Worm (Caenorhabditis elegans) whole organism, L4 larva: ENCODE data around the gene melo-1.

Experiments
- D1046.2 ChIP-seq: fragments of 200-800 bp; sonication (Bioruptor generic); IDR thresholded peaks from 2 replicates; pipeline ENCODE4 v1.3.6; 2022; ENCODE audit warnings: missing genetic modification characterization, missing compliant biosample characterization
- F26F4.8 ChIP-seq: fragments of 200-800 bp; sonication (Bioruptor generic); conservative IDR thresholded peaks from 2 replicates; pipeline ENCODE4 v1.3.6; 2022; ENCODE audit warnings: missing genetic modification characterization, missing compliant biosample characterization
- Y105C5A.15 ChIP-seq: fragments of 200-800 bp; sonication (Bioruptor generic); IDR thresholded peaks from 2 replicates; pipeline ENCODE4 v1.3.6; 2022; ENCODE audit warnings: missing genetic modification characterization, missing compliant biosample characterization
- Y5F2A.4 ChIP-seq: fragments of 200-800 bp; sonication (Bioruptor generic); optimal IDR thresholded peaks from 2 replicates; lab custom pipeline; 2018; ENCODE audit warnings: mild to moderate bottlenecking, missing genetic modification characterization, missing compliant biosample characterization
- aha-1 ChIP-seq: fragments of 150-350 bp; peaks from one replicate; lab custom pipeline; 2014; ENCODE audit warnings: missing biosample characterization, missing genetic modification characterization
- arid-1 ChIP-seq: fragments of 200-800 bp; sonication (Bioruptor generic); conservative IDR thresholded peaks from 2 replicates; pipeline ENCODE4 v1.3.6; 2022; ENCODE audit warnings: missing genetic modification reagents, missing genetic modification characterization, missing compliant biosample characterization
- attf-4 ChIP-seq: sonication (generic microtip); optimal IDR thresholded peaks from 3 replicates; lab custom pipeline; 2017; ENCODE audit warnings: missing biosample characterization, missing genetic modification characterization
- ceh-62 ChIP-seq: sonication (generic microtip); optimal IDR thresholded peaks from 2 replicates; lab custom pipeline; 2017; ENCODE audit warnings: missing biosample characterization, missing genetic modification characterization
- ces-1 ChIP-seq: fragments of 150-350 bp; sonication (generic microtip); optimal IDR thresholded peaks from 4 replicates; lab custom pipeline; 2014; ENCODE audit warnings: missing biosample characterization, missing genetic modification reagents, missing genetic modification characterization
- cey-2 ChIP-seq: sonication (generic microtip); optimal IDR thresholded peaks from 3 replicates; lab custom pipeline; 2017; ENCODE audit warnings: missing genetic modification characterization, mild to moderate bottlenecking, missing compliant biosample characterization, antibody characterized with exemption, borderline replicate concordance; ENCODE audit not compliant: insufficient read depth
- ctbp-1 ChIP-seq: fragments of 200-800 bp; sonication (Bioruptor generic); IDR thresholded peaks from 2 replicates; pipeline ENCODE4 v1.3.6; 2022; ENCODE audit warnings: missing genetic modification reagents, missing genetic modification characterization, missing compliant biosample characterization
- daf-12 ChIP-seq: fragments of 150-350 bp; optimal IDR thresholded peaks from 2 replicates; lab custom pipeline; 2014; ENCODE audit warnings: missing biosample characterization, missing genetic modification reagents, missing genetic modification characterization
- dmd-6 ChIP-seq: fragments of 200-800 bp; sonication (Bioruptor generic); IDR thresholded peaks from 2 replicates; pipeline ENCODE4 v1.3.6; 2022; ENCODE audit warnings: missing genetic modification reagents, missing genetic modification characterization, missing compliant biosample characterization
- dmd-8 ChIP-seq: fragments of 200-800 bp; sonication (Bioruptor generic); IDR thresholded peaks from 2 replicates; pipeline ENCODE4 v1.3.6; 2022; ENCODE audit warnings: missing genetic modification characterization, missing compliant biosample characterization
- dmd-9 ChIP-seq: fragments of 200-800 bp; sonication (Bioruptor generic); IDR thresholded peaks from 2 replicates; pipeline ENCODE4 v1.3.6; 2022; ENCODE audit warnings: missing genetic modification reagents, missing genetic modification characterization, missing compliant biosample characterization
- duxl-1 ChIP-seq: sonication (generic microtip); optimal IDR thresholded peaks from 2 replicates; lab custom pipeline; 2016; ENCODE audit warnings: mild to moderate bottlenecking, missing genetic modification characterization, moderate library complexity, missing compliant biosample characterization; ENCODE audit not compliant: poor library complexity
- fos-1 ChIP-seq: fragments of 150-350 bp; optimal IDR thresholded peaks from 2 replicates; lab custom pipeline; 2014; ENCODE audit warnings: missing biosample characterization, missing genetic modification characterization
- hif-1 ChIP-seq, 2 experiments: sonication (generic microtip); optimal IDR thresholded peaks; 2 replicates each; lab custom pipeline; 2016 to 2017; ENCODE audit warnings: missing compliant biosample characterization in 2 of 2, missing genetic modification characterization in 2 of 2, missing genetic modification reagents in 2 of 2, missing genotype in 2 of 2, mild to moderate bottlenecking in 1 of 2
- jun-1 ChIP-seq: fragments of 150-350 bp; optimal IDR thresholded peaks from 2 replicates; lab custom pipeline; 2014; ENCODE audit warnings: missing biosample characterization, missing genetic modification reagents, missing genetic modification characterization
- lin-13 ChIP-seq: fragments of 150-350 bp; optimal IDR thresholded peaks from 2 replicates; lab custom pipeline; 2014; ENCODE audit warnings: missing biosample characterization, missing genetic modification reagents, missing genetic modification characterization
- mdl-1 ChIP-seq, 2 experiments: fragments of 150-350 bp in 1 of 2; sonication (generic microtip) in 1 of 2; optimal IDR thresholded peaks; 2 replicates each; lab custom pipeline; 2014 to 2017; ENCODE audit warnings: missing biosample characterization in 2 of 2, missing genetic modification characterization in 2 of 2
- mep-1 ChIP-seq: fragments of 150-350 bp; sonication (generic microtip); optimal IDR thresholded peaks from 3 replicates; lab custom pipeline; 2014; ENCODE audit warnings: missing biosample characterization, missing genetic modification characterization
- mxl-3 ChIP-seq: fragments of 200-800 bp; sonication (Bioruptor generic); optimal IDR thresholded peaks from 2 replicates; lab custom pipeline; 2018; ENCODE audit warnings: mild to moderate bottlenecking, missing genetic modification characterization, missing compliant biosample characterization
- nhr-10 ChIP-seq: fragments of 150-350 bp; optimal IDR thresholded peaks from 2 replicates; lab custom pipeline; 2014; ENCODE audit warnings: missing biosample characterization, missing genetic modification characterization
- nhr-102 ChIP-seq: sonication (generic microtip); optimal IDR thresholded peaks from 2 replicates; lab custom pipeline; 2016; ENCODE audit warnings: mild to moderate bottlenecking, missing genetic modification characterization, moderate library complexity, missing compliant biosample characterization
- nhr-11 ChIP-seq: fragments of 150-350 bp; optimal IDR thresholded peaks from 2 replicates; lab custom pipeline; 2014; ENCODE audit warnings: missing biosample characterization, missing genetic modification characterization
- nhr-25 ChIP-seq: sonication (generic microtip); optimal IDR thresholded peaks from 2 replicates; lab custom pipeline; 2017; ENCODE audit warnings: missing genetic modification characterization, mild to moderate bottlenecking, missing compliant biosample characterization, antibody characterized with exemption, moderate library complexity, borderline replicate concordance; ENCODE audit not compliant: insufficient read depth
- nhr-6 ChIP-seq: fragments of 150-350 bp; optimal IDR thresholded peaks from 2 replicates; lab custom pipeline; 2014; ENCODE audit warnings: missing biosample characterization, missing genetic modification characterization
- php-3 ChIP-seq: fragments of 200-800 bp; sonication (Bioruptor generic); IDR thresholded peaks from 2 replicates; pipeline ENCODE4 v1.3.6; 2022; ENCODE audit warnings: missing genetic modification reagents, missing genetic modification characterization, missing compliant biosample characterization
- rbr-2 ChIP-seq: sonication (generic microtip); optimal IDR thresholded peaks from 2 replicates; lab custom pipeline; 2016; ENCODE audit warnings: missing genotype, missing genetic modification characterization, missing compliant biosample characterization
- saeg-2 ChIP-seq: fragments of 200-800 bp; sonication (Bioruptor generic); IDR thresholded peaks from 2 replicates; pipeline ENCODE4 v1.3.6; 2022; ENCODE audit warnings: missing genetic modification reagents, missing genetic modification characterization, missing compliant biosample characterization
- skn-1 ChIP-seq: fragments of 150-350 bp; optimal IDR thresholded peaks from 2 replicates; lab custom pipeline; 2014; ENCODE audit warnings: missing biosample characterization, missing genetic modification characterization
- spr-3 ChIP-seq: fragments of 200-800 bp; sonication (Bioruptor generic); optimal IDR thresholded peaks from 2 replicates; lab custom pipeline; 2018; ENCODE audit warnings: mild to moderate bottlenecking, missing genetic modification characterization, missing compliant biosample characterization
- tra-1 ChIP-seq: fragments of 200-800 bp; sonication (Bioruptor generic); IDR thresholded peaks from 2 replicates; pipeline ENCODE4 v1.3.6; 2022; ENCODE audit warnings: missing genetic modification reagents, missing genetic modification characterization, missing compliant biosample characterization
- unc-130 ChIP-seq: sonication (generic microtip); optimal IDR thresholded peaks from 2 replicates; lab custom pipeline; 2016; ENCODE audit warnings: missing genetic modification reagents, missing genetic modification characterization, missing compliant biosample characterization
- zag-1 ChIP-seq: fragments of 150-350 bp; optimal IDR thresholded peaks from 2 replicates; lab custom pipeline; 2014; ENCODE audit warnings: missing biosample characterization, missing genetic modification characterization
- zfp-2 ChIP-seq: sonication (generic microtip); optimal IDR thresholded peaks from 2 replicates; lab custom pipeline; 2016; ENCODE audit warnings: mild to moderate bottlenecking, missing genetic modification characterization, missing compliant biosample characterization
- zfp-3 ChIP-seq: fragments of 200-800 bp; sonication (Bioruptor generic); conservative IDR thresholded peaks from 2 replicates; pipeline ENCODE4 v1.3.6; 2022; ENCODE audit warnings: missing genetic modification reagents, missing genetic modification characterization, missing compliant biosample characterization
- zip-11 ChIP-seq: fragments of 200-800 bp; sonication (Bioruptor generic); IDR thresholded peaks from 2 replicates; pipeline ENCODE4 v1.3.6; 2022; ENCODE audit warnings: missing genetic modification characterization, missing compliant biosample characterization
- zip-2 ChIP-seq: fragments of 150-350 bp; optimal IDR thresholded peaks from 2 replicates; lab custom pipeline; 2014; ENCODE audit warnings: missing biosample characterization, missing genetic modification characterization

melo-1 gene

ce11 chrIV:14838095-14838494, 51.3 kb downstream of the melo-1 start (continued):
- TF ChIP-seq fos-1 (tag; lab: Kevin White, UChicago), result no peak
- no peak for TF ChIP-seq ces-1
- no peak; the same call in 1 of the 2 replicates for TF ChIP-seq dmd-6 (GFP tag; lab: Robert Waterston, UW)
- TF ChIP-seq aha-1 (tag; lab: Kevin White, UChicago), result no peak
- TF ChIP-seq nhr-25, result peak; percentile 90
- TF ChIP-seq saeg-2, result no peak; the same call in 1 of the 2 replicates
- TF ChIP-seq mep-1 (tag; lab: Kevin White, UChicago), result peak; percentile 92
- peak; percentile 34 for TF ChIP-seq zfp-2 (tag; lab: Kevin White, UChicago)
- peak; percentile 91 for TF ChIP-seq ctbp-1 (GFP tag; lab: Robert Waterston, UW)
- no peak for TF ChIP-seq ceh-62
- TF ChIP-seq nhr-6, result no peak
- no peak for TF ChIP-seq jun-1 (tag; lab: Kevin White, UChicago)
- no peak for TF ChIP-seq daf-12 (tag; lab: Kevin White, UChicago)
- peak; percentile 36 for TF ChIP-seq zag-1 (tag; lab: Kevin White, UChicago)
- TF ChIP-seq Y5F2A.4, result peak; percentile 62
- no peak for TF ChIP-seq dmd-9
- peak; percentile 85 for TF ChIP-seq rbr-2
- TF ChIP-seq dmd-8 (GFP tag; lab: Robert Waterston, UW), result no peak; the same call in 1 of the 2 replicates
- no peak for TF ChIP-seq skn-1
- no peak for TF ChIP-seq spr-3
- TF ChIP-seq arid-1, result peak; percentile 82; the same call in 1 of the 2 replicates
- no peak for TF ChIP-seq nhr-10 (tag; lab: Kevin White, UChicago)
- TF ChIP-seq lin-13, result peak; percentile 80
- no peak for TF ChIP-seq tra-1 (GFP tag; lab: Robert Waterston, UW)
- TF ChIP-seq zfp-3 (GFP tag; lab: Robert Waterston, UW), result peak; percentile 76; the same call in 1 of the 2 replicates
- peak; percentile 53 for TF ChIP-seq zip-2 (tag; lab: Kevin White, UChicago)
- no peak for TF ChIP-seq F26F4.8 (GFP tag; lab: Robert Waterston, UW)
- peak; percentile 90 for TF ChIP-seq Y105C5A.15
- TF ChIP-seq nhr-102 (tag; lab: Kevin White, UChicago), result peak; percentile 89
- TF ChIP-seq unc-130 (GFP tag; lab: Kevin White, UChicago), result peak; percentile 20
- TF ChIP-seq attf-4, result no peak
- no peak for TF ChIP-seq D1046.2 (GFP tag; lab: Robert Waterston, UW)
- no peak for TF ChIP-seq mdl-1 (tag; optimal IDR thresholded peaks at IDR 0.05; lab: Kevin White, UChicago)
- peak; percentile 87 for TF ChIP-seq php-3 (GFP tag; lab: Robert Waterston, UW)
- TF ChIP-seq duxl-1 (tag; lab: Kevin White, UChicago), result peak; percentile 93
- TF ChIP-seq mxl-3 (GFP tag; lab: Kevin White, UChicago), result no peak
- peak; percentile 30 for TF ChIP-seq nhr-11
- no peak for TF ChIP-seq zip-11 (GFP tag; lab: Robert Waterston, UW)
- peak; percentile 32 to 51 for TF ChIP-seq hif-1 (tag; optimal IDR thresholded peaks at IDR 0.05; lab: Kevin White, UChicago)
- peak; percentile 72 for TF ChIP-seq cey-2 (tag; lab: Kevin White, UChicago)
- TF ChIP-seq, all 104 proteins: peak for 47
